Fruit fly (Drosophila melanogaster) whole organism, embryonic: ENCODE results near the gene Eato.

ENCODE experiments used
- Aef1 ChIP-seq: fragments of 200-800 bp; sonication (Bioruptor generic); IDR thresholded peaks from 3 replicates; pipeline ENCODE4 v1.3.6; 2022; ENCODE audit warnings: missing biosample characterization, missing genetic modification characterization
- BEAF-32 ChIP-seq: fragments of 200-800 bp; sonication (Bioruptor generic); optimal IDR thresholded peaks from 3 replicates; lab custom pipeline; 2017; ENCODE audit warnings: missing biosample characterization, missing genetic modification characterization, mild to moderate bottlenecking, moderate library complexity, missing genetic modification reagents
- CG10267 ChIP-seq: fragments of 200-800 bp; sonication (Bioruptor generic); optimal IDR thresholded peaks from 2 replicates; lab custom pipeline; 2018; ENCODE audit warnings: missing biosample characterization, mild to moderate bottlenecking, missing genetic modification characterization, moderate library complexity
- CG11085 ChIP-seq: fragments of 200-800 bp; sonication (Bioruptor generic); IDR thresholded peaks from 2 replicates; pipeline ENCODE4 v1.3.6; 2022; ENCODE audit warnings: missing biosample characterization, missing genetic modification characterization
- CG12769 ChIP-seq: fragments of 200-800 bp; sonication (Bioruptor generic); optimal IDR thresholded peaks from 2 replicates; lab custom pipeline; 2019; ENCODE audit warnings: missing biosample characterization, mild to moderate bottlenecking, missing genetic modification characterization, moderate library complexity
- CG13123 ChIP-seq: fragments of 200-800 bp; sonication (Bioruptor generic); optimal IDR thresholded peaks from 2 replicates; lab custom pipeline; 2016; ENCODE audit warnings: missing biosample characterization, missing genetic modification characterization
- CG13424 ChIP-seq: fragments of 200-800 bp; sonication (Bioruptor generic); optimal IDR thresholded peaks from 2 replicates; lab custom pipeline; 2019; ENCODE audit warnings: missing biosample characterization, mild to moderate bottlenecking, missing genetic modification characterization, moderate library complexity
- CG15601 ChIP-seq: fragments of 200-800 bp; sonication (Bioruptor generic); optimal IDR thresholded peaks from 3 replicates; lab custom pipeline; 2019; ENCODE audit warnings: missing biosample characterization, mild to moderate bottlenecking, missing genetic modification characterization, moderate library complexity
- CG18262 ChIP-seq: fragments of 200-800 bp; optimal IDR thresholded peaks from 3 replicates; lab custom pipeline; 2019; ENCODE audit warnings: missing biosample characterization, mild to moderate bottlenecking, missing genetic modification characterization, moderate library complexity
- CG3065 ChIP-seq: fragments of 200-800 bp; sonication (Bioruptor generic); optimal IDR thresholded peaks from 2 replicates; lab custom pipeline; 2016; ENCODE audit warnings: missing biosample characterization, missing genetic modification characterization
- CG31441 ChIP-seq: fragments of 200-800 bp; sonication (Bioruptor generic); IDR thresholded peaks from 2 replicates; pipeline ENCODE4 v1.3.6; 2022; ENCODE audit warnings: missing biosample characterization, missing genetic modification characterization
- CG32767 ChIP-seq: fragments of 200-800 bp; sonication (Bioruptor generic); IDR thresholded peaks from 2 replicates; pipeline ENCODE4 v1.3.6; 2022; ENCODE audit warnings: missing biosample characterization, missing genetic modification characterization
- CG3281 ChIP-seq: fragments of 200-800 bp; sonication (Bioruptor generic); optimal IDR thresholded peaks from 3 replicates; lab custom pipeline; 2017; ENCODE audit warnings: missing biosample characterization, mild to moderate bottlenecking, missing genetic modification characterization
- CG4328 ChIP-seq: fragments of 200-800 bp; sonication (Bioruptor generic); optimal IDR thresholded peaks from 3 replicates; lab custom pipeline; 2017; ENCODE audit warnings: missing biosample characterization, missing genetic modification reagents, missing genetic modification characterization
- CG4404 ChIP-seq: fragments of 200-800 bp; sonication (Bioruptor generic); IDR thresholded peaks from 2 replicates; pipeline ENCODE4 v1.3.6; 2022; ENCODE audit warnings: missing biosample characterization, missing genetic modification characterization
- CG6683 ChIP-seq: fragments of 200-800 bp; sonication (Bioruptor generic); optimal IDR thresholded peaks from 2 replicates; lab custom pipeline; 2017; ENCODE audit warnings: missing biosample characterization, mild to moderate bottlenecking, missing genetic modification characterization, missing genetic modification reagents
- CG6813 ChIP-seq: fragments of 200-800 bp; sonication (Bioruptor generic); optimal IDR thresholded peaks from 2 replicates; lab custom pipeline; 2017; ENCODE audit warnings: missing biosample characterization, missing genetic modification characterization, mild to moderate bottlenecking, moderate library complexity, missing genetic modification reagents
- CG7786 ChIP-seq: fragments of 200-800 bp; sonication (Bioruptor generic); optimal IDR thresholded peaks from 2 replicates; lab custom pipeline; 2016; ENCODE audit warnings: missing biosample characterization, missing genetic modification characterization
- CG7928 ChIP-seq: fragments of 200-800 bp; sonication (Bioruptor generic); optimal IDR thresholded peaks from 2 replicates; lab custom pipeline; 2017; ENCODE audit warnings: missing biosample characterization, mild to moderate bottlenecking, missing genetic modification characterization
- CG9797 ChIP-seq: fragments of 200-800 bp; sonication (Bioruptor generic); optimal IDR thresholded peaks from 3 replicates; lab custom pipeline; 2018; ENCODE audit warnings: missing biosample characterization, mild to moderate bottlenecking, missing genetic modification characterization
- CrebB ChIP-seq: fragments of 200-800 bp; sonication (Bioruptor generic); optimal IDR thresholded peaks from 3 replicates; lab custom pipeline; 2018; ENCODE audit warnings: missing biosample characterization, mild to moderate bottlenecking, missing genetic modification characterization
- D19A ChIP-seq: fragments of 200-800 bp; optimal IDR thresholded peaks from 3 replicates; lab custom pipeline; 2019; ENCODE audit warnings: missing biosample characterization, mild to moderate bottlenecking, missing genetic modification characterization, moderate library complexity
- Gsc ChIP-seq: fragments of 200-800 bp; sonication (Bioruptor generic); IDR thresholded peaks from 2 replicates; pipeline ENCODE4 v1.3.6; 2022; ENCODE audit warnings: missing biosample characterization, missing genetic modification characterization
- Jarid2 ChIP-seq: fragments of 200-800 bp; sonication (Bioruptor generic); optimal IDR thresholded peaks from 3 replicates; lab custom pipeline; 2017; ENCODE audit warnings: mild to moderate bottlenecking, missing biosample characterization, missing genetic modification reagents, missing genetic modification characterization
- NC2α ChIP-seq: fragments of 200-800 bp; sonication (Bioruptor generic); optimal IDR thresholded peaks from 2 replicates; lab custom pipeline; 2016; ENCODE audit warnings: missing biosample characterization, missing genetic modification characterization
- NfI ChIP-seq: fragments of 200-800 bp; sonication (Bioruptor generic); optimal IDR thresholded peaks from 3 replicates; lab custom pipeline; 2018; ENCODE audit warnings: missing biosample characterization, mild to moderate bottlenecking, missing genetic modification characterization, moderate library complexity
- Rfx ChIP-seq: fragments of 200-800 bp; sonication (Bioruptor generic); IDR thresholded peaks from 2 replicates; pipeline ENCODE4 v1.3.6; 2022; ENCODE audit warnings: missing biosample characterization, missing genetic modification characterization
- Six4 ChIP-seq: fragments of 200-800 bp; sonication (Bioruptor generic); optimal IDR thresholded peaks from 2 replicates; lab custom pipeline; 2016; ENCODE audit warnings: missing biosample characterization, missing genetic modification characterization
- Trl ChIP-seq, 3 experiments: fragments of >200 bp in 2 of 3; fragments of 200-800 bp in 1 of 3; sonication (Bioruptor generic) in 1 of 3; optimal IDR thresholded peaks; 2 replicates in 1 of 3; 3 replicates in 2 of 3; lab custom pipeline; 2016 to 2017; ENCODE audit warnings: missing biosample characterization in 1 of 3, missing genetic modification characterization in 1 of 3
- Usf ChIP-seq: fragments of 200-800 bp; sonication (Bioruptor generic); optimal IDR thresholded peaks from 2 replicates; lab custom pipeline; 2017; ENCODE audit warnings: missing genotype, missing biosample characterization, missing genetic modification characterization
- ab ChIP-seq: fragments of 200-800 bp; sonication (Bioruptor generic); optimal IDR thresholded peaks from 2 replicates; lab custom pipeline; 2016; ENCODE audit warnings: missing biosample characterization, missing genetic modification characterization
- aop ChIP-seq: fragments of 200-800 bp; sonication (Bioruptor generic); IDR thresholded peaks from 2 replicates; pipeline ENCODE4 v1.3.6; 2022; ENCODE audit warnings: missing biosample characterization, missing genetic modification characterization
- ato ChIP-seq: fragments of 200-800 bp; sonication (Bioruptor generic); IDR thresholded peaks from 2 replicates; pipeline ENCODE4 v1.3.6; 2022; ENCODE audit warnings: missing biosample characterization, missing genetic modification characterization; ENCODE audit not compliant: partially characterized antibody
- bsh ChIP-seq, 2 experiments: fragments of 200-800 bp; sonication (Bioruptor generic); optimal IDR thresholded peaks; 2 replicates each; lab custom pipeline; 2017 to 2018; ENCODE audit warnings: mild to moderate bottlenecking in 2 of 2, missing biosample characterization in 2 of 2, missing genetic modification characterization in 2 of 2, moderate library complexity in 1 of 2
- dmrt99B ChIP-seq: fragments of 200-800 bp; sonication (Bioruptor generic); optimal IDR thresholded peaks from 2 replicates; lab custom pipeline; 2018; ENCODE audit warnings: missing biosample characterization, mild to moderate bottlenecking, missing genetic modification characterization, moderate library complexity
- fd96Cb ChIP-seq: fragments of 200-800 bp; sonication (Bioruptor generic); optimal IDR thresholded peaks from 2 replicates; lab custom pipeline; 2018; ENCODE audit warnings: missing biosample characterization, mild to moderate bottlenecking, missing genetic modification characterization, moderate library complexity
- gro ChIP-seq: fragments of 200-800 bp; sonication (Bioruptor generic); optimal IDR thresholded peaks from 2 replicates; lab custom pipeline; 2016; ENCODE audit warnings: missing biosample characterization, missing genetic modification characterization
- nmo ChIP-seq: fragments of 200-800 bp; sonication (Bioruptor generic); optimal IDR thresholded peaks from 2 replicates; lab custom pipeline; 2018; ENCODE audit warnings: missing biosample characterization, mild to moderate bottlenecking, missing genetic modification characterization, moderate library complexity
- otp ChIP-seq: fragments of 200-800 bp; sonication (Bioruptor generic); IDR thresholded peaks from 3 replicates; pipeline ENCODE4, ENCODE4 v1.3.6; 2022; ENCODE audit warnings: missing biosample characterization, missing genetic modification characterization
- peb ChIP-seq: fragments of 200-800 bp; sonication (Bioruptor generic); IDR thresholded peaks from 2 replicates; pipeline ENCODE4 v1.3.6; 2022; ENCODE audit warnings: missing biosample characterization, missing genetic modification characterization
- salm ChIP-seq: fragments of 200-800 bp; sonication (Bioruptor generic); optimal IDR thresholded peaks from 2 replicates; lab custom pipeline; 2018; ENCODE audit warnings: missing biosample characterization, mild to moderate bottlenecking, missing genetic modification characterization
- scrt ChIP-seq: fragments of 200-800 bp; sonication (Bioruptor generic); optimal IDR thresholded peaks from 2 replicates; lab custom pipeline; 2018; ENCODE audit warnings: missing biosample characterization, mild to moderate bottlenecking, missing genetic modification characterization, moderate library complexity
- tio ChIP-seq: fragments of 200-800 bp; sonication (Bioruptor generic); optimal IDR thresholded peaks from 2 replicates; lab custom pipeline; 2017; ENCODE audit warnings: missing biosample characterization, missing genetic modification characterization, inconsistent platforms
- tll ChIP-seq, 2 experiments: fragments of 200-800 bp in 1 of 2; fragments of >200 bp in 1 of 2; sonication (Bioruptor generic) in 1 of 2; optimal IDR thresholded peaks; 2 replicates each; lab custom pipeline; 2017 to 2019; ENCODE audit warnings: missing biosample characterization in 2 of 2, missing genetic modification characterization in 2 of 2, mild to moderate bottlenecking in 1 of 2, moderate library complexity in 1 of 2
- trh ChIP-seq: fragments of 200-800 bp; sonication (Bioruptor generic); optimal IDR thresholded peaks from 2 replicates; lab custom pipeline; 2016; ENCODE audit warnings: missing biosample characterization, missing genetic modification characterization
- wdn ChIP-seq: fragments of 200-800 bp; sonication (Bioruptor generic); IDR thresholded peaks from 2 replicates; pipeline ENCODE4 v1.3.6; 2022; ENCODE audit warnings: missing biosample characterization, missing genetic modification characterization
- zen ChIP-seq: fragments of 200-800 bp; sonication (Bioruptor generic); optimal IDR thresholded peaks from 3 replicates; lab custom pipeline; 2018; ENCODE audit warnings: missing biosample characterization, mild to moderate bottlenecking, missing genetic modification characterization, moderate library complexity

The Eato gene

DNA sequence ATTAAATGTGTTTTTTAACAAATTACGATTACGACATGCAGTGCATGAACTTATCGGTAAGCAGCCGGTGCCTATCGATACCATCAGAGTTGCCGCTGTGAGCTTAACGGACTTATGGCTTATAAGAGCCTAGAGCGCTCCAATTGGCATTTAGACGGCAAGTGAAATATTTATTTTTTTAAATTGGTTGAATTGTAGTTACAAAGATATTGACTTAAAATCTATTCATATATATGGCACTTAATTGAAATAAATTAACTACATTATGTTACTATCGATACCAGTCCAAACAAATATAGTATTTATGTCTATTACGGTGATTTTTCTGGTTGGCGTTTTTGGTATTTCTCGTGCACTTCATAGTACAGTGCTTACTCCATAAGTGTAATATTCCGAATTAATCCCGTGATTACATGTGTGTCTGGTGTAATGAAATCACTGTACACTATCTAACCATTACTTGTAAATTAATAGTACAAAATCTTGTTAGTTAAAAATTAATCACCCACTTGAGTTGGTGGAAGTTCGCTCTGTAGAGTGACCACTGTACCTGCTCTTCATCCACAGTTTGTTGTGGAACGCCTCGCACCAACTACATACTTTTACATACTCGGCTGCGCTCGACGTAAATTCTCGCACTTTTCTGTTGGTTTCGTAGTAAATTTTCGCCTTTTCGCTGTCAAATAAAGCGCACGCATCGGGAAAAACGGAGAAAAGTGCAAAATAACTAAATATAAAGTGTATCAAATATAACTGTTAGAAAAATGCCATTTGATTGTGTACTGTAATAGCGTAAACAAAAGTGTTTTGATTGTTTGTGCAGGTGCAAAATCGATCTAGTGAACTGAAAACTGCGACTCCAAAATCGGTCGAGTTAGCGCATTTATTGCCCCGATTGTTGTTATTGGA lies 51.4 kb downstream of the Eato start, which contains the start of the genes mRpS23 and CenG1A:
mRpS23 (minus strand) TSS at position 71 of the 909 bp plus-strand sequence.
CenG1A (plus strand) TSS at position 563 of the 909 bp plus-strand sequence.
- TF ChIP-seq fd96Cb (tag; lab: Kevin White, UChicago) (peak; percentile 100), CG3065 (GFP tag; lab: Kevin White, UChicago) (peak; percentile 100), tll (GFP tag; optimal IDR thresholded peaks at IDR 0.05; lab: Kevin White, UChicago) (peak; percentile 53 to 80), CG4404 (GFP tag; lab: Robert Waterston, UW) (peak; percentile 100), CrebB (tag; lab: Kevin White, UChicago) (peak; percentile 100), CG6813 (GFP tag; lab: Kevin White, UChicago) (peak; percentile 100), NfI (peak; percentile 100), Usf (GFP tag; lab: Kevin White, UChicago) (peak; percentile 99), CG4328 (GFP tag; lab: Kevin White, UChicago) (peak; percentile 99), CG11085 (peak; percentile 99), Gsc (GFP tag; lab: Robert Waterston, UW) (peak; percentile 99), Trl (optimal IDR thresholded peaks at IDR 0.05; lab: Kevin White, UChicago) (no peak), Trl (GFP tag; optimal IDR thresholded peaks at IDR 0.05; lab: Kevin White, UChicago) (peak; percentile 100), Jarid2 (GFP tag; lab: Kevin White, UChicago) (peak; percentile 97), gro (GFP tag; lab: Kevin White, UChicago) (peak; percentile 100), CG31441 (GFP tag; lab: Robert Waterston, UW) (peak; percentile 99), CG7928 (GFP tag; lab: Kevin White, UChicago) (peak; percentile 88), Rfx (GFP tag; lab: Robert Waterston, UW) (peak; percentile 100), zen (tag; lab: Kevin White, UChicago) (peak; percentile 100), scrt (peak; percentile 99), CG9797 (peak; percentile 94), tio (GFP tag; lab: Kevin White, UChicago) (no peak), CG12769 (tag; lab: Kevin White, UChicago) (peak; percentile 100), ato (GFP tag; lab: Robert Waterston, UW) (0 out of 2 replicates have a peak, but pooled peaks have one; percentile 33), dmrt99B (tag; lab: Kevin White, UChicago) (peak; percentile 100), CG13123 (peak; percentile 99), CG13424 (tag; lab: Kevin White, UChicago) (peak; percentile 100), wdn (peak; percentile 100), CG15601 (peak; percentile 99), Six4 (GFP tag; lab: Kevin White, UChicago) (peak; percentile 100), aop (GFP tag; lab: Robert Waterston, UW) (peak; percentile 99), CG18262 (tag; lab: Kevin White, UChicago) (peak; percentile 100), CG3281 (GFP tag; lab: Kevin White, UChicago) (peak; percentile 100), salm (tag; lab: Kevin White, UChicago) (peak; percentile 100), ab (GFP tag; lab: Kevin White, UChicago) (peak; percentile 99), bsh (GFP tag; optimal IDR thresholded peaks at IDR 0.05; lab: Kevin White, UChicago) (peak; percentile 100), Aef1 (GFP tag; lab: Robert Waterston, UW) (peak; percentile 100), BEAF-32 (GFP tag; lab: Kevin White, UChicago) (peak; percentile 92), peb (GFP tag; lab: Robert Waterston, UW) (peak; percentile 100), nmo (peak; percentile 100), CG32767 (GFP tag; lab: Robert Waterston, UW) (peak; percentile 100), NC2α (GFP tag; lab: Kevin White, UChicago) (peak; percentile 99), CG6683 (GFP tag; lab: Kevin White, UChicago) (peak; percentile 98), D19A (tag; lab: Kevin White, UChicago) (peak; percentile 98), CG7786 (GFP tag; lab: Kevin White, UChicago) (peak; percentile 100), CG10267 (tag; lab: Kevin White, UChicago) (peak; percentile 99), otp (GFP tag; lab: Robert Waterston, UW) (peak; percentile 100), trh (GFP tag; lab: Kevin White, UChicago) (peak; percentile 99)
